Fruit fly (Drosophila melanogaster) whole organism, embryonic: ENCODE data around the gene Sem1.

Experiments used
- Bdp1 ChIP-seq: fragments of 200-800 bp; sonication (Bioruptor generic); optimal IDR thresholded peaks from 3 replicates; lab custom pipeline; 2016; ENCODE audit warnings: missing biosample characterization, missing genetic modification characterization
- CG11085 ChIP-seq: fragments of 200-800 bp; sonication (Bioruptor generic); IDR thresholded peaks from 2 replicates; pipeline ENCODE4 v1.3.6; 2022; ENCODE audit warnings: missing biosample characterization, missing genetic modification characterization
- CG12744 ChIP-seq: fragments of 200-800 bp; sonication (Bioruptor generic); optimal IDR thresholded peaks from 2 replicates; lab custom pipeline; 2016; ENCODE audit warnings: missing biosample characterization, missing genetic modification characterization
- CG14667 ChIP-seq: fragments of 200-800 bp; sonication (Bioruptor generic); IDR thresholded peaks from 2 replicates; pipeline ENCODE4 v1.3.6; 2022; ENCODE audit warnings: missing biosample characterization, missing genetic modification characterization
- CG1603 ChIP-seq: fragments of 200-800 bp; sonication (Bioruptor generic); optimal IDR thresholded peaks from 2 replicates; lab custom pipeline; 2019; ENCODE audit warnings: missing biosample characterization, mild to moderate bottlenecking, missing genetic modification characterization, moderate library complexity
- CG1832 ChIP-seq: fragments of 200-800 bp; sonication (Bioruptor generic); optimal IDR thresholded peaks from 2 replicates; lab custom pipeline; 2017; ENCODE audit warnings: missing biosample characterization, mild to moderate bottlenecking, missing genetic modification characterization, inconsistent platforms
- CG18476 ChIP-seq: fragments of 200-800 bp; sonication (Bioruptor generic); optimal IDR thresholded peaks from 2 replicates; lab custom pipeline; 2016; ENCODE audit warnings: missing biosample characterization, mild to moderate bottlenecking, missing genetic modification characterization
- CG18599 ChIP-seq: fragments of 200-800 bp; sonication (Bioruptor generic); optimal IDR thresholded peaks from 3 replicates; lab custom pipeline; 2017; ENCODE audit warnings: missing biosample characterization, missing genetic modification characterization, mild to moderate bottlenecking, moderate library complexity, missing genetic modification reagents
- CG30020 ChIP-seq: fragments of 200-800 bp; optimal IDR thresholded peaks from 2 replicates; lab custom pipeline; 2019; ENCODE audit warnings: missing biosample characterization, mild to moderate bottlenecking, missing genetic modification characterization, moderate library complexity
- CG4282 ChIP-seq: fragments of 200-800 bp; sonication (Bioruptor generic); optimal IDR thresholded peaks from 2 replicates; lab custom pipeline; 2016; ENCODE audit warnings: missing biosample characterization, missing genetic modification characterization
- CG4617 ChIP-seq: fragments of 200-800 bp; sonication (Bioruptor generic); optimal IDR thresholded peaks from 3 replicates; lab custom pipeline; 2016; ENCODE audit warnings: missing biosample characterization, missing genetic modification characterization, borderline replicate concordance
- CG4730 ChIP-seq: fragments of 200-800 bp; sonication (Bioruptor generic); IDR thresholded peaks from 2 replicates; pipeline ENCODE4 v1.3.6; 2022; ENCODE audit warnings: missing biosample characterization, missing genetic modification characterization
- CG6813 ChIP-seq: fragments of 200-800 bp; sonication (Bioruptor generic); optimal IDR thresholded peaks from 2 replicates; lab custom pipeline; 2017; ENCODE audit warnings: missing biosample characterization, missing genetic modification characterization, mild to moderate bottlenecking, moderate library complexity, missing genetic modification reagents
- CG6854 ChIP-seq: fragments of 200-800 bp; sonication (Bioruptor generic); optimal IDR thresholded peaks from 3 replicates; lab custom pipeline; 2017; ENCODE audit warnings: missing biosample characterization, mild to moderate bottlenecking, missing genetic modification characterization
- CG7839 ChIP-seq: fragments of 200-800 bp; sonication (Bioruptor generic); optimal IDR thresholded peaks from 3 replicates; lab custom pipeline; 2018; ENCODE audit warnings: missing biosample characterization, mild to moderate bottlenecking, missing genetic modification characterization, moderate library complexity
- CG7963 ChIP-seq: fragments of 200-800 bp; sonication (Bioruptor generic); IDR thresholded peaks from 3 replicates; pipeline ENCODE4 v1.3.6; 2022; ENCODE audit warnings: missing biosample characterization, missing genetic modification characterization; ENCODE audit not compliant: partially characterized antibody
- CG8924 ChIP-seq: fragments of 200-800 bp; optimal IDR thresholded peaks from 3 replicates; lab custom pipeline; 2019; ENCODE audit warnings: missing biosample characterization, mild to moderate bottlenecking, missing genetic modification characterization, moderate library complexity
- CG9727 ChIP-seq: fragments of 200-800 bp; sonication (Bioruptor generic); optimal IDR thresholded peaks from 3 replicates; lab custom pipeline; 2017; ENCODE audit warnings: missing biosample characterization, mild to moderate bottlenecking, missing genetic modification characterization
- CG9797 ChIP-seq: fragments of 200-800 bp; sonication (Bioruptor generic); optimal IDR thresholded peaks from 3 replicates; lab custom pipeline; 2018; ENCODE audit warnings: missing biosample characterization, mild to moderate bottlenecking, missing genetic modification characterization
- Doc2 ChIP-seq: fragments of 200-800 bp; sonication (Bioruptor generic); IDR thresholded peaks from 2 replicates; pipeline ENCODE4 v1.3.6; 2022; ENCODE audit warnings: missing biosample characterization, missing genetic modification characterization
- Hmr ChIP-seq: fragments of 200-800 bp; sonication (Bioruptor generic); optimal IDR thresholded peaks from 3 replicates; lab custom pipeline; 2017; ENCODE audit warnings: mild to moderate bottlenecking, missing biosample characterization, missing genetic modification reagents, missing genetic modification characterization
- Oli ChIP-seq: fragments of 200-800 bp; sonication (Bioruptor generic); optimal IDR thresholded peaks from 2 replicates; lab custom pipeline; 2018; ENCODE audit warnings: missing biosample characterization, mild to moderate bottlenecking, missing genetic modification characterization, moderate library complexity
- Six4 ChIP-seq: fragments of 200-800 bp; sonication (Bioruptor generic); optimal IDR thresholded peaks from 2 replicates; lab custom pipeline; 2016; ENCODE audit warnings: missing biosample characterization, missing genetic modification characterization
- Sox100B ChIP-seq: fragments of 200-800 bp; sonication (Bioruptor generic); optimal IDR thresholded peaks from 3 replicates; lab custom pipeline; 2018; ENCODE audit warnings: missing biosample characterization, mild to moderate bottlenecking, missing genetic modification characterization
- Tbp ChIP-seq: fragments of >200 bp; optimal IDR thresholded peaks from 2 replicates; lab custom pipeline; 2018; ENCODE audit warnings: missing biosample characterization, missing genetic modification characterization
- bab2 ChIP-seq: fragments of 200-800 bp; sonication (Bioruptor generic); optimal IDR thresholded peaks from 2 replicates; lab custom pipeline; 2016; ENCODE audit warnings: missing biosample characterization, missing genetic modification characterization
- caup ChIP-seq: fragments of 200-800 bp; sonication (Bioruptor generic); optimal IDR thresholded peaks from 3 replicates; lab custom pipeline; 2017; ENCODE audit warnings: missing biosample characterization, mild to moderate bottlenecking, missing genetic modification characterization, moderate library complexity; ENCODE audit not compliant: severe bottlenecking
- chm ChIP-seq: fragments of 200-800 bp; sonication (Bioruptor generic); IDR thresholded peaks from 2 replicates; pipeline ENCODE4 v1.3.6; 2022; ENCODE audit warnings: missing biosample characterization, missing genetic modification characterization
- dysf ChIP-seq: fragments of 200-800 bp; sonication (Bioruptor generic); IDR thresholded peaks from 3 replicates; pipeline ENCODE4 v1.3.6; 2022; ENCODE audit warnings: missing biosample characterization, missing genetic modification characterization
- fd3F ChIP-seq: fragments of 200-800 bp; sonication (Bioruptor generic); optimal IDR thresholded peaks from 2 replicates; lab custom pipeline; 2018; ENCODE audit warnings: missing biosample characterization, mild to moderate bottlenecking, missing genetic modification characterization, moderate library complexity
- ftz-f1 ChIP-seq: fragments of 200-800 bp; sonication (Bioruptor generic); optimal IDR thresholded peaks from 2 replicates; lab custom pipeline; 2016; ENCODE audit warnings: missing biosample characterization, missing genetic modification characterization
- ham ChIP-seq: fragments of 200-800 bp; sonication (Bioruptor generic); IDR thresholded peaks from 2 replicates; pipeline ENCODE4 v1.3.6; 2022; ENCODE audit warnings: missing biosample characterization, missing genetic modification characterization
- hb ChIP-seq: fragments of 200-800 bp; sonication (Bioruptor generic); IDR thresholded peaks from 3 replicates; pipeline ENCODE4 v1.3.6; 2022; ENCODE audit warnings: missing biosample characterization, missing genetic modification characterization; ENCODE audit not compliant: partially characterized antibody
- jumu ChIP-seq: fragments of 200-800 bp; sonication (Bioruptor generic); optimal IDR thresholded peaks from 3 replicates; lab custom pipeline; 2016; ENCODE audit warnings: missing biosample characterization, missing genetic modification characterization
- kni ChIP-seq: fragments of 200-800 bp; sonication (Bioruptor generic); optimal IDR thresholded peaks from 3 replicates; lab custom pipeline; 2017; ENCODE audit warnings: mild to moderate bottlenecking, missing biosample characterization, missing genetic modification reagents, missing genetic modification characterization
- nau ChIP-seq: fragments of 200-800 bp; sonication (Bioruptor generic); optimal IDR thresholded peaks from 3 replicates; lab custom pipeline; 2017; ENCODE audit warnings: missing biosample characterization, mild to moderate bottlenecking, missing genetic modification characterization, missing genetic modification reagents
- pita ChIP-seq: fragments of 200-800 bp; sonication (Bioruptor generic); optimal IDR thresholded peaks from 2 replicates; lab custom pipeline; 2017; ENCODE audit warnings: missing biosample characterization, mild to moderate bottlenecking, missing genetic modification characterization
- pzg ChIP-seq: fragments of 200-800 bp; sonication (Bioruptor generic); optimal IDR thresholded peaks from 3 replicates; lab custom pipeline; 2018; ENCODE audit warnings: missing biosample characterization, mild to moderate bottlenecking, missing genetic modification characterization, moderate library complexity
- slou ChIP-seq: fragments of 200-800 bp; sonication (Bioruptor generic); optimal IDR thresholded peaks from 3 replicates; lab custom pipeline; 2016; ENCODE audit warnings: missing biosample characterization, missing genetic modification characterization
- sug ChIP-seq: fragments of 200-800 bp; optimal IDR thresholded peaks from 2 replicates; lab custom pipeline; 2019; ENCODE audit warnings: missing biosample characterization, mild to moderate bottlenecking, missing genetic modification characterization, moderate library complexity
- zen ChIP-seq: fragments of 200-800 bp; sonication (Bioruptor generic); optimal IDR thresholded peaks from 3 replicates; lab custom pipeline; 2018; ENCODE audit warnings: missing biosample characterization, mild to moderate bottlenecking, missing genetic modification characterization, moderate library complexity
- zen2 ChIP-seq: fragments of 200-800 bp; sonication (Bioruptor generic); IDR thresholded peaks from 3 replicates; pipeline ENCODE4 v1.3.6; 2022; ENCODE audit warnings: missing biosample characterization, missing genetic modification characterization; ENCODE audit not compliant: partially characterized antibody

Gene Sem1

DNA sequence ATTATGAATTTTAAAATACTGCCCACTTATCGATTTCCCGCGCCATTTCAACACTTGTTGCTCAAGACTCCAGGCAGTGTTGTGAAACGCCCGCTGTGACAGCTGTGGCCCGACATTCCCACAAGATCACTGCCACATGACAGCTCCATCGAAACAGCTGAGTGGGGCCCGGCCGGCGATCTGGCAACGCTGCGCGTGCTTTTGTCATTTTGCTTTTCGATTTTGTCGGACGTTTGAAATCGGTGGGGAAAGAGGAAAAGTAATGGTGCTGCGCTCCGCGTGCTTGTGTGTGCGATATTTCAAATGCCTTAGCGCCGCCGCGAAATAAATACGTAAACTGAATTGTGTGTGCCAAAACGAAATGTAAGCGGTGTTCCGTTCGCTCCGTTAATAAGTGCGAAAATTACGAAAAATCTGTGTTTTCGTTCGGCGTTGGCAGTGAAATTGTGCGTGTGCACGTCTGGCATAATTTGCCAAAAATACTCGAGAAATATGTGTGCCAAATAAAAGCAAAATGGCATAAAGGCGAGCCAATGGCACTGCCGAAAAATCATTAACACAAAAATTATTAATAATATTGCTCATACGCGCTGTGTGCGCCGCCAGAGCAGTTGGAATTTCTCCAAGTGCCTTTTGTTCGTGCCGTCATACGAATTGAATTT, 21.5 kb upstream of the Sem1 start (continued):
- TF ChIP-seq Hmr (GFP tag; lab: Kevin White, UChicago) = peak; percentile 79
- TF ChIP-seq CG7963 (GFP tag; lab: Robert Waterston, UW) = peak; percentile 37; the same call in 1 of the 3 replicates
- peak; percentile 13 for TF ChIP-seq CG9797 (GFP tag; lab: Kevin White, UChicago)
- peak; percentile 20 for TF ChIP-seq CG30020 (tag; lab: Kevin White, UChicago)
- no peak for TF ChIP-seq CG4282 (GFP tag; lab: Kevin White, UChicago)
- no peak for TF ChIP-seq Doc2 (GFP tag; lab: Robert Waterston, UW)
- no peak for TF ChIP-seq pita
- TF ChIP-seq CG6813 (GFP tag; lab: Kevin White, UChicago) = peak; percentile 59
- no peak for TF ChIP-seq Tbp
- TF ChIP-seq ham (GFP tag; lab: Robert Waterston, UW) = no peak
- peak; percentile 9 for TF ChIP-seq Bdp1 (GFP tag; lab: Kevin White, UChicago)
- TF ChIP-seq slou = peak; percentile 3
- TF ChIP-seq CG9727 (GFP tag; lab: Kevin White, UChicago) = peak; percentile 41
- TF ChIP-seq CG1603 = peak; percentile 90
- peak; percentile 44 for TF ChIP-seq CG8924
- TF ChIP-seq dysf = peak; percentile 58
- TF ChIP-seq CG14667 (GFP tag; lab: Robert Waterston, UW) = no peak
- TF ChIP-seq zen2 = peak; percentile 49
- peak; percentile 26 for TF ChIP-seq nau (GFP tag; lab: Kevin White, UChicago)
- TF ChIP-seq chm (GFP tag; lab: Robert Waterston, UW) = peak; percentile 64
- TF ChIP-seq CG12744 (GFP tag; lab: Kevin White, UChicago) = peak; percentile 31
- TF ChIP-seq CG6854 (GFP tag; lab: Kevin White, UChicago) = no peak
- TF ChIP-seq hb (GFP tag; lab: Robert Waterston, UW) = peak; percentile 11; the same call in 1 of the 3 replicates
- TF ChIP-seq CG18476 (GFP tag; lab: Kevin White, UChicago) = peak; percentile 15
- TF ChIP-seq bab2 = no peak
- no peak for TF ChIP-seq CG4730 (GFP tag; lab: Robert Waterston, UW)
- TF ChIP-seq CG11085 = peak; percentile 59
- peak; percentile 33 for TF ChIP-seq Sox100B (GFP tag; lab: Kevin White, UChicago)
- no peak for TF ChIP-seq kni (GFP tag; lab: Kevin White, UChicago)
- TF ChIP-seq CG7839 (tag; lab: Kevin White, UChicago) = peak; percentile 61
- no peak for TF ChIP-seq zen (tag; lab: Kevin White, UChicago)
- TF ChIP-seq CG4617 (GFP tag; lab: Kevin White, UChicago) = peak; percentile 51
- TF ChIP-seq CG18599 (GFP tag; lab: Kevin White, UChicago) = peak; percentile 57
- TF ChIP-seq Six4 (GFP tag; lab: Kevin White, UChicago) = peak; percentile 3
- peak; percentile 62 for TF ChIP-seq ftz-f1 (GFP tag; lab: Kevin White, UChicago)
- peak; percentile 53 for TF ChIP-seq sug
- no peak for TF ChIP-seq CG1832 (GFP tag; lab: Kevin White, UChicago)
- TF ChIP-seq fd3F (GFP tag; lab: Kevin White, UChicago) = peak; percentile 5
- TF ChIP-seq jumu (GFP tag; lab: Kevin White, UChicago) = no peak
- peak; percentile 99 for TF ChIP-seq pzg (GFP tag; lab: Kevin White, UChicago)
- peak; percentile 67 for TF ChIP-seq caup (GFP tag; lab: Kevin White, UChicago)
- TF ChIP-seq Oli (tag; lab: Kevin White, UChicago) = peak; percentile 17
